Fruit fly (Drosophila melanogaster): Measurements from ENCODE around the gene CG12541.

The CG12541 gene

DNA sequence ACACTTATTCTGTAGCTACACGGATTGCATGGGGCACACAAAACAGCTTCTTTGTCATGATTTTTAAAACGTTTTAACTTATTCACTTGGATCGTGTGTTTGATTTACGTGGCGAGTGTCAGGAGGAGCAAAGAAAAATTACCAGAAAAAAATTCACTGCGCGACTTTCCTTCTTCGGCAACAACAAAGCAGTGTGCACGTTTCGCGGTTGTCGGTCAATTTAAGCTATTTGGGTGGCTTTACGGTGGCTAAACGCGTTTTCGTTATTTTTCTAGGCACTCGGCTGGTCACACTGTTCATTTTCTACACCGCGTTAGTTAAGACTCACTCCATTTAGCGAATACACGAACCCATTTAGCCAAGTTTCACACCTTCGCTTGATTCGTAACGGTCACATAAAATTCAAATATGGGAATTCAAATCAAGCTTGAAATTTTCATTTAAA is 32.0 kb upstream of the CG12541 start, which contains the start of gene Sxl (continued):
- TF ChIP-seq Camta (GFP tag; optimal IDR thresholded peaks at IDR 0.05) (no peak), sug (tag; optimal IDR thresholded peaks at IDR 0.05) (peak; percentile 23), CG17361 (GFP tag; IDR thresholded peaks at IDR 0.05) (0 out of 3 replicates have a peak, but pooled peaks have one; percentile 20), CG16813 (GFP tag; IDR thresholded peaks at IDR 0.05; ENCODE audit: partially characterized antibody) (0 out of 3 replicates have a peak, but pooled peaks have one; percentile 43), ato (GFP tag; IDR thresholded peaks at IDR 0.05; ENCODE audit: partially characterized antibody) (no peak), CG6683 (GFP tag; optimal IDR thresholded peaks at IDR 0.05) (no peak), CG2120 (GFP tag; optimal IDR thresholded peaks at IDR 0.05) (no peak), CG2116 (GFP tag; optimal IDR thresholded peaks at IDR 0.05) (peak; percentile 64), bbx (GFP tag; IDR thresholded peaks at IDR 0.05; ENCODE audit: partially characterized antibody) (peak; percentile 52; the same call in 1 of the 2 replicates), CG17385 (GFP tag; optimal IDR thresholded peaks at IDR 0.05) (peak; percentile 39), grau (tag; optimal IDR thresholded peaks at IDR 0.05) (peak; percentile 37), ara (GFP tag; IDR thresholded peaks at IDR 0.05) (no peak), Stat92E (GFP tag; optimal IDR thresholded peaks at IDR 0.05) (peak in 1 of 3 experiments; percentile 44), HmgD (GFP tag; optimal IDR thresholded peaks at IDR 0.05) (peak; percentile 19), vfl (GFP tag; optimal IDR thresholded peaks at IDR 0.05) (peak; percentile 12), cwo (GFP tag; optimal IDR thresholded peaks at IDR 0.05) (no peak), Gug (GFP tag; IDR thresholded peaks at IDR 0.05) (no peak), pnt (GFP tag; optimal IDR thresholded peaks at IDR 0.05) (no peak), CG3726 (GFP tag; IDR thresholded peaks at IDR 0.05) (no peak), stc (GFP tag; IDR thresholded peaks at IDR 0.05) (no peak), CG13624 (GFP tag; optimal IDR thresholded peaks at IDR 0.05) (peak; percentile 46), Dll (GFP tag; IDR thresholded peaks at IDR 0.05; ENCODE audit: partially characterized antibody) (no peak), Ravus (GFP tag; IDR thresholded peaks at IDR 0.05) (no peak), lab (GFP tag; optimal IDR thresholded peaks at IDR 0.05) (peak; percentile 57), sens (GFP tag) (peak; percentile 85), lilli (GFP tag; optimal IDR thresholded peaks at IDR 0.05) (peak; percentile 8), CG17612 (GFP tag; IDR thresholded peaks at IDR 0.05) (no peak), toy (GFP tag; IDR thresholded peaks at IDR 0.05) (no peak), CG9876 (GFP tag; optimal IDR thresholded peaks at IDR 0.05) (no peak), Jarid2 (GFP tag; optimal IDR thresholded peaks at IDR 0.05) (peak; percentile 61), CG7556 (GFP tag; optimal IDR thresholded peaks at IDR 0.05) (no peak), trem (tag; optimal IDR thresholded peaks at IDR 0.05) (peak; percentile 82), NK7.1 (GFP tag; optimal IDR thresholded peaks at IDR 0.05) (no peak), CG10267 (tag; optimal IDR thresholded peaks at IDR 0.05) (peak; percentile 73), Ets97D (GFP tag; optimal IDR thresholded peaks at IDR 0.05) (peak; percentile 87), zen (tag; optimal IDR thresholded peaks at IDR 0.05) (peak; percentile 35), dimm (GFP tag; IDR thresholded peaks at IDR 0.05) (no peak), Dbx (GFP tag; IDR thresholded peaks at IDR 0.05) (0 out of 3 replicates have a peak, but pooled peaks have one; percentile 7), slp2 (GFP tag; optimal IDR thresholded peaks at IDR 0.05) (no peak), Sin3A (optimal IDR thresholded peaks at IDR 0.05) (peak; percentile 45), CG14014 (GFP tag; IDR thresholded peaks at IDR 0.05) (peak; percentile 29; the same call in 1 of the 2 replicates), B-H2 (GFP tag; optimal IDR thresholded peaks at IDR 0.05) (peak; percentile 15), Bgb (GFP tag; IDR thresholded peaks at IDR 0.05; ENCODE audit: partially characterized antibody) (peak; percentile 62), pfk (GFP tag; optimal IDR thresholded peaks at IDR 0.05) (peak; percentile 19), CG8924 (tag; optimal IDR thresholded peaks at IDR 0.05) (peak; percentile 51), hkb (optimal IDR thresholded peaks at IDR 0.05) (peak; percentile 11), hkb (GFP tag; IDR thresholded peaks at IDR 0.05) (0 out of 2 replicates have a peak, but pooled peaks have one; percentile 13), row (GFP tag; IDR thresholded peaks at IDR 0.05) (peak; percentile 23; the same call in 1 of the 3 replicates), CG3407 (GFP tag; optimal IDR thresholded peaks at IDR 0.05) (no peak), CG2712 (tag; optimal IDR thresholded peaks at IDR 0.05) (peak; percentile 66), CG13287 (GFP tag; IDR thresholded peaks at IDR 0.05; ENCODE audit: partially characterized antibody) (peak; percentile 40; the same call in 1 of the 2 replicates)

Data from whole organism, embryonic.